Worm (Caenorhabditis elegans): Measurements from ENCODE around the gene C36B7.6.
A peak's percentile ranks its signal among the peaks of the same experiment; 100 is the strongest.

The C36B7.6 gene

ce11 chrX:7101477-7101876 lies 1.3 kb upstream of the C36B7.6 start, which contains the start of gene C36B7.3:
C36B7.3 (plus strand) TSS chrX:7101777.
- TF ChIP-seq zfp-2 (tag; optimal IDR thresholded peaks at IDR 0.05) = no peak
- no peak for TF ChIP-seq lir-3 (tag; optimal IDR thresholded peaks at IDR 0.05)
- no peak for TF ChIP-seq aha-1 (tag)
- no peak for TF ChIP-seq lin-1 (GFP tag; IDR thresholded peaks at IDR 0.05)
- no peak for TF ChIP-seq hlh-11 (tag; optimal IDR thresholded peaks at IDR 0.05)
- TF ChIP-seq daf-19 (GFP tag; conservative IDR thresholded peaks at IDR 0.05) = no peak
- TF ChIP-seq fkh-10 (GFP tag; optimal IDR thresholded peaks at IDR 0.05) = no peak
- TF ChIP-seq zfp-3 (GFP tag; conservative IDR thresholded peaks at IDR 0.05) = no peak
- TF ChIP-seq arid-1 (GFP tag; conservative IDR thresholded peaks at IDR 0.05) = no peak
- TF ChIP-seq ctbp-1 (GFP tag; IDR thresholded peaks at IDR 0.05) = no peak
- no peak for TF ChIP-seq php-3 (GFP tag; IDR thresholded peaks at IDR 0.05)
- no peak for TF ChIP-seq ceh-32 (tag; optimal IDR thresholded peaks at IDR 0.05; ENCODE audit: poor library complexity)
- TF ChIP-seq lin-38 (GFP tag; IDR thresholded peaks at IDR 0.05) = no peak
- no peak for TF ChIP-seq lin-13 (GFP tag; optimal IDR thresholded peaks at IDR 0.05)

ce11 chrX:7099049-7099448 lies 1.1 kb downstream of the C36B7.6 start:
- TF ChIP-seq lsy-2 (tag; optimal IDR thresholded peaks at IDR 0.05) (no peak), mdl-1 (tag; optimal IDR thresholded peaks at IDR 0.05) (no peak), aha-1 (tag) (peak; percentile 66), rbr-2 (tag; optimal IDR thresholded peaks at IDR 0.05) (no peak), unc-62 (GFP tag; optimal IDR thresholded peaks at IDR 0.05 in 1 of 2) (peak in 1 of 2 experiments; percentile 55), unc-62 (tag; optimal IDR thresholded peaks at IDR 0.05) (no peak)

- TF ChIP-seq aha-1 (tag) = peak; percentile 64
- no peak for TF ChIP-seq lin-39 (tag; optimal IDR thresholded peaks at IDR 0.05)
Observed at ce11 chrX:7096349-7096748, 3.8 kb downstream of the C36B7.6 start, which contains the start of gene C36B7.5. C36B7.5 (minus strand) TSS chrX:7096449.

ce11 chrX:7085912-7086311 lies 14.2 kb downstream of the C36B7.6 start, which contains the start of gene C36B7.4:
C36B7.4 (minus strand) TSS chrX:7086012.
- TF ChIP-seq unc-62 (GFP tag; optimal IDR thresholded peaks at IDR 0.05 in 1 of 2) (peak in 1 of 2 experiments; percentile 58), unc-62 (tag; optimal IDR thresholded peaks at IDR 0.05) (no peak), zag-1 (tag; optimal IDR thresholded peaks at IDR 0.05) (no peak), daf-8 (GFP tag; IDR thresholded peaks at IDR 0.05) (no peak)

ce11 chrX:7085067-7085466 lies 15.1 kb downstream of the C36B7.6 start, which contains the start of gene Y1B5A.1:
Y1B5A.1 (plus strand) TSS chrX:7085367.
- no peak for TF ChIP-seq spr-3 (GFP tag; optimal IDR thresholded peaks at IDR 0.05)
- TF ChIP-seq lir-3 (tag; optimal IDR thresholded peaks at IDR 0.05) = no peak
- TF ChIP-seq ztf-11 (tag; optimal IDR thresholded peaks at IDR 0.05) = no peak
- TF ChIP-seq pha-4 (GFP tag; IDR thresholded peaks at IDR 0.05) = no peak
- no peak for TF ChIP-seq pha-4 (tag; optimal IDR thresholded peaks at IDR 0.05)
- TF ChIP-seq R02D3.7 (tag; optimal IDR thresholded peaks at IDR 0.05) = no peak
- no peak for TF ChIP-seq zip-2 (tag; optimal IDR thresholded peaks at IDR 0.05)
- no peak for TF ChIP-seq daf-12 (tag; optimal IDR thresholded peaks at IDR 0.05)
- no peak for TF ChIP-seq zfp-2 (tag; optimal IDR thresholded peaks at IDR 0.05)
- no peak for TF ChIP-seq unc-130 (GFP tag; optimal IDR thresholded peaks at IDR 0.05)
- TF ChIP-seq F10B5.3 (tag; optimal IDR thresholded peaks at IDR 0.05) = no peak
- TF ChIP-seq nhr-77 (tag; optimal IDR thresholded peaks at IDR 0.05) = no peak
- TF ChIP-seq aly-2 (tag; optimal IDR thresholded peaks at IDR 0.05) = no peak
- TF ChIP-seq nhr-10 (tag; optimal IDR thresholded peaks at IDR 0.05) = no peak
- TF ChIP-seq nhr-76 (tag; optimal IDR thresholded peaks at IDR 0.05) = no peak
- no peak for TF ChIP-seq ces-1 (GFP tag; optimal IDR thresholded peaks at IDR 0.05)
- TF ChIP-seq ceh-32 (tag; optimal IDR thresholded peaks at IDR 0.05; ENCODE audit: poor library complexity) = no peak
